Worm (Caenorhabditis elegans) whole organism, dauer: ENCODE results near the gene ugt-24.

Experiments
- unc-62 ChIP-seq: sonication (generic microtip); optimal IDR thresholded peaks from 2 replicates; lab custom pipeline; 2017; ENCODE audit warnings: missing biosample characterization, missing genetic modification reagents, missing genetic modification characterization

Gene ugt-24

ce11 chrIV:6213403-6213802, 2.9 kb upstream of the ugt-24 start, which contains the start of gene C49A9.5:
C49A9.5 (plus strand) TSS chrIV:6213673.
- TF ChIP-seq unc-62 (GFP tag; lab: Kevin White, UChicago), result no peak

- TF ChIP-seq unc-62 (GFP tag; lab: Kevin White, UChicago), result no peak
Measured at ce11 chrIV:6209337-6209736, 1.2 kb downstream of the ugt-24 start.

- TF ChIP-seq unc-62 (GFP tag; lab: Kevin White, UChicago), result no peak
Measured at ce11 chrIV:6206294-6206776, 4.2 kb downstream of the ugt-24 start, which contains the start of gene C49A9.10. C49A9.10 (minus strand) TSS chrIV:6206344.

ce11 chrIV:6201769-6202168, 8.8 kb downstream of the ugt-24 start, which contains the start of gene tkr-2:
tkr-2 (plus strand) TSS chrIV:6202069.
- TF ChIP-seq unc-62 (GFP tag; lab: Kevin White, UChicago), result no peak

ce11 chrIV:6200249-6200648, 10.3 kb downstream of the ugt-24 start:
- no peak for TF ChIP-seq unc-62 (GFP tag; lab: Kevin White, UChicago)

- no peak for TF ChIP-seq unc-62 (GFP tag; lab: Kevin White, UChicago)
Measured at ce11 chrIV:6187160-6187559, 23.4 kb downstream of the ugt-24 start.

ce11 chrIV:6185578-6185977, 24.9 kb downstream of the ugt-24 start, which contains the start of gene asp-9:
asp-9 (plus strand) TSS chrIV:6185889.
- TF ChIP-seq unc-62 (GFP tag; lab: Kevin White, UChicago), result no peak

- no peak for TF ChIP-seq unc-62 (GFP tag; lab: Kevin White, UChicago)
Measured at ce11 chrIV:6183757-6184156, 26.8 kb downstream of the ugt-24 start, which contains the start of gene unc-77. unc-77 (minus strand) TSS chrIV:6183857.

ce11 chrIV:6177383-6177782, 33.1 kb downstream of the ugt-24 start:
- TF ChIP-seq unc-62 (GFP tag; lab: Kevin White, UChicago), result no peak

ce11 chrIV:6172959-6173358, 37.6 kb downstream of the ugt-24 start:
- TF ChIP-seq unc-62 (GFP tag; lab: Kevin White, UChicago), result no peak

- no peak for TF ChIP-seq unc-62 (GFP tag; lab: Kevin White, UChicago)
Measured at ce11 chrIV:6165787-6166186, 44.7 kb downstream of the ugt-24 start.

- TF ChIP-seq unc-62 (GFP tag; lab: Kevin White, UChicago), result no peak
Measured at ce11 chrIV:6159616-6160015, 50.9 kb downstream of the ugt-24 start.

- TF ChIP-seq unc-62 (GFP tag; lab: Kevin White, UChicago), result no peak
Measured at ce11 chrIV:6156833-6157232, 53.7 kb downstream of the ugt-24 start, which contains the start of gene C11D2.4. C11D2.4 (minus strand) TSS chrIV:6156960.
